Fruit fly (Drosophila melanogaster) Kc167 (cell line): ENCODE results near the gene CG15553.

Source experiments
- Myc ChIP-seq: fragments of >200 bp; optimal IDR thresholded peaks from 2 replicates; lab custom pipeline; 2017; ENCODE audit warnings: missing external identifiers
- Sin3A ChIP-seq: fragments of >200 bp; optimal IDR thresholded peaks from 2 replicates; lab custom pipeline; 2018; ENCODE audit warnings: missing external identifiers
- insv ChIP-seq: fragments of >200 bp; optimal IDR thresholded peaks from 3 replicates; lab custom pipeline; 2018; ENCODE audit warnings: missing external identifiers
- psq ChIP-seq: fragments of >200 bp; optimal IDR thresholded peaks from 2 replicates; lab custom pipeline; 2017; ENCODE audit warnings: missing external identifiers
- ttk ChIP-seq: sonication (Bioruptor generic); optimal IDR thresholded peaks from 2 replicates; lab custom pipeline; 2017; ENCODE audit warnings: missing external identifiers

- TF ChIP-seq Sin3A (lab: Kevin White, UChicago) (no peak), psq (lab: Kevin White, UChicago) (no peak), Myc (lab: Kevin White, UChicago) (no peak), insv (no peak), ttk (lab: Kevin White, UChicago) (no peak)
Observed at dm6 chr3R:31130566-31130965, 29.6 kb upstream of the CG15553 start, which contains the start of gene Ktch.
